Worm (Caenorhabditis elegans): ENCODE results near the gene let-721.

DNA sequence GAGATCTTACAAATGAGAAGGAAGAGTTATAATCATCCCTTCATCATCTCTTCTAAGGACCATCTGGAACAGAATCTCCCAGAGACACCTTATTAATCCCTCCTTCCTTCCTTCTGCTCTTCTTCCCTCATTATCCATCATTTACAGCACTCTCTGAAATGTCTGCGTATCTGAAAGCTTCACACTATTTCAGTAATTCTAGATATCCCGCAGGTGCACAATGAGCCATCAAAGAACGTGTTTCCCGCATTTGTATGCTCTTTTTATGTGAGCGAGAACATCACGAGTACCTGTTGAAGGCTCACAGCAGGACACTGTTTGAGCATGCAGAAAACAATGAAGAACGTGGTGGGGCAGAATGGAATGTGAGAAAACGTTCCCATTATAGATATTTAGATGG, 29.7 kb upstream of the let-721 start:
- no peak for TF ChIP-seq pha-2 (tag; optimal IDR thresholded peaks at IDR 0.05)
- no peak for TF ChIP-seq unc-3 (GFP tag; conservative IDR thresholded peaks at IDR 0.05)
- TF ChIP-seq unc-3 (tag; optimal IDR thresholded peaks at IDR 0.05) = no peak
- no peak for TF ChIP-seq ama-1 (optimal IDR thresholded peaks at IDR 0.05)
- TF ChIP-seq unc-55 (GFP tag; optimal IDR thresholded peaks at IDR 0.05) = no peak
- TF ChIP-seq npax-4 (tag; optimal IDR thresholded peaks at IDR 0.05) = no peak
- TF ChIP-seq dve-1 (tag; optimal IDR thresholded peaks at IDR 0.05) = no peak
- TF ChIP-seq fkh-10 (GFP tag; optimal IDR thresholded peaks at IDR 0.05) = no peak
- no peak for TF ChIP-seq pha-4 (tag; optimal IDR thresholded peaks at IDR 0.05)
- no peak for TF ChIP-seq ceh-14 (tag; optimal IDR thresholded peaks at IDR 0.05)
- TF ChIP-seq nhr-232 (tag; optimal IDR thresholded peaks at IDR 0.05) = no peak
- no peak for TF ChIP-seq T23F11.4 (GFP tag; optimal IDR thresholded peaks at IDR 0.05)
- no peak for TF ChIP-seq nfya-1 (tag; optimal IDR thresholded peaks at IDR 0.05)
- no peak for TF ChIP-seq hlh-30 (tag; optimal IDR thresholded peaks at IDR 0.05; ENCODE audit: insufficient read depth)
- no peak for TF ChIP-seq sox-4 (tag; optimal IDR thresholded peaks at IDR 0.05)

Data from whole organism, late embryonic.